Fruit fly (Drosophila melanogaster) Kc167 (cell line): ENCODE measurements around the gene nmdyn-D6.

Source experiments
- Myc ChIP-seq: fragments of >200 bp; optimal IDR thresholded peaks from 2 replicates; lab custom pipeline; 2017; ENCODE audit warnings: missing external identifiers
- Sin3A ChIP-seq: fragments of >200 bp; optimal IDR thresholded peaks from 2 replicates; lab custom pipeline; 2018; ENCODE audit warnings: missing external identifiers
- h ChIP-seq: fragments of >200 bp; optimal IDR thresholded peaks from 3 replicates; lab custom pipeline; 2018; ENCODE audit warnings: missing external identifiers
- insv ChIP-seq: fragments of >200 bp; optimal IDR thresholded peaks from 3 replicates; lab custom pipeline; 2018; ENCODE audit warnings: missing external identifiers
- psq ChIP-seq: fragments of >200 bp; optimal IDR thresholded peaks from 2 replicates; lab custom pipeline; 2017; ENCODE audit warnings: missing external identifiers

DNA sequence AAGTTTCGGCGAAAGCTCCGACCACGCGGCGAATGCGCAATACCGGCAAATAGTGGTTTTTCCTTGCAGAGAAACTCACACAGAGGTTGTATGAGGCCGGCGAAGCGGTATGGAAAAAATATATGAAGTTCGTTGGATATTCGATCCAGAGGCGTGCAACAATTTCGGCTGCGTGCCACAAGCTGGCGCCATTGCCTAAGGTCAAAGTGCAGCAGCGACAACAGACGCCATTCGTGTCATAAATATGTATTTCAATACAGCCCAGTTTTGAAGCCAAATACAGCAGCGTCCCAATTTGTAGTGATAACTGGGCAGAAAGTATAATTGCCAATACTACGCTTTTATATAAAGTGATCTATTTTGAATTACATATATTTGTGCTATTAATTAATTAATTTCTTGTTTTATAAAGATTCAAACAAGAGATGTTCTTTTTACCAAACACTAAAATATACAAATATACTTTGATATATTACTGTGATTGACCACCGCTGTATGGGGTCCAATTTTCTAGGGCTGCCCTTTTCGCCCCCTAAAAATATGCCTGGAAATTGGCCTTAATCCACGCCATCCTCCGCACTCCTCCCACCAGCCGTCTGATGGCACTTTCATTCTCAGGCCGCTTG is 5.6 kb downstream of the nmdyn-D6 start:
- TF ChIP-seq Myc: no peak
- TF ChIP-seq Sin3A (lab: Kevin White, UChicago): no peak
- no peak for TF ChIP-seq insv (lab: Kevin White, UChicago)
- TF ChIP-seq h (lab: Kevin White, UChicago): no peak
- no peak for TF ChIP-seq psq (lab: Kevin White, UChicago)
